Worm (Caenorhabditis elegans) whole organism, L3 larva: Measurements from ENCODE around the gene ZK836.3.

Source experiments
- ama-1 ChIP-seq: fragments of 150-350 bp; optimal IDR thresholded peaks from 2 replicates; lab custom pipeline; 2018
- lsy-12 ChIP-seq: sonication (generic microtip); optimal IDR thresholded peaks from 2 replicates; lab custom pipeline; 2016; ENCODE audit warnings: mild to moderate bottlenecking, missing genetic modification characterization, missing compliant biosample characterization

DNA sequence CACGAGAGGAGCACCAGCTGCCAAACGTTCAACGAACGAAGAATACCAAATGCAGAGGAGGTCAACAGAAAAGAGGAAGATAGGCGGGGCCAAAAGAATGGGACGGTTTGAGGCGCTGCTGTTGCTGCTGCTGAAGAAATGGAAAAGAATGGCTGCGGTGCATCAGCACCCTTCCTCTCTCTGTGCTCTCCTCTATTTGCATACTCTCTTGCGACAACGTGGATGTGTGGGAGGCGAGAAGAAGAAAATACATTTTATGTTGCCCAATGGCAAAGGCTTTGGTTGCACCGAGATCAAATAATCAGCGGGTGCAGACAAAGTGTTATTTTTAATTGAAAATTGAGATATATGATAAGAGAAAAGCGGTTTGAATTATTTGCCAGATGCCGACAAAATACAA, 37.4 kb downstream of the ZK836.3 start:
- TF ChIP-seq ama-1 (lab: Kevin White, UChicago): no peak
- TF ChIP-seq lsy-12 (tag; lab: Kevin White, UChicago): no peak
